Worm (Caenorhabditis elegans) whole organism, late embryonic: ENCODE measurements around the gene ets-6.

ENCODE experiments used
- fkh-6 ChIP-seq: sonication (generic microtip); optimal IDR thresholded peaks from 2 replicates; lab custom pipeline; 2016; ENCODE audit warnings: missing genetic modification characterization, missing compliant biosample characterization
- pqm-1 ChIP-seq: sonication (generic microtip); optimal IDR thresholded peaks from 2 replicates; lab custom pipeline; 2016; ENCODE audit warnings: missing genetic modification characterization, missing compliant biosample characterization

DNA sequence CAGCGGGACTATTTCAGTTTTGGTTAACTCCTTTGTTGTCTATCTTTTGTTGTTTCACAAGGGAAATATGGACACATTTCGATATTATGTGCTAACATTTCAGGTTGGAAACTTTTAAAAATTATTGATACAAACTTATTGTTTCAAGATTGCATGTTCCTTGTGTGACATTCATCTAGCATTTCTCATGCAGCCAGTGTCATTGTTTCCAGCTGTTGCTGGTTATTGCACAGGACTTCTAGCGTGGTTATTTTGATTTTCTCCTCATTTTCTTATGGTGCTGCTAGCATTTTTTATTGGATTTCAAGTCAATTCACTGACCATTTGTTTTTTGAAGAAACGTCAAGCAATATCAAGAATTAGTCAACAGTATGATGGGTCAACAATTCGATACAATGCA, 24.5 kb downstream of the ets-6 start:
- TF ChIP-seq pqm-1 (tag; lab: Kevin White, UChicago) = no peak
- TF ChIP-seq fkh-6 (tag; lab: Kevin White, UChicago) = no peak
